Worm (Caenorhabditis elegans) whole organism, early embryonic: ENCODE results near the gene F22B7.3.

Experiments
- B0310.2 ChIP-seq: sonication (generic microtip); optimal IDR thresholded peaks from 2 replicates; lab custom pipeline; 2016; ENCODE audit warnings: mild to moderate bottlenecking, missing genetic modification characterization, missing compliant biosample characterization
- F13C5.2 ChIP-seq: sonication (generic microtip); optimal IDR thresholded peaks from 2 replicates; lab custom pipeline; 2017; ENCODE audit warnings: mild to moderate bottlenecking, missing genetic modification characterization, inconsistent platforms, missing compliant biosample characterization
- aly-1 ChIP-seq: sonication (generic microtip); optimal IDR thresholded peaks from 2 replicates; lab custom pipeline; 2016; ENCODE audit warnings: missing genetic modification characterization, missing compliant biosample characterization
- ama-1 ChIP-seq: fragments of 150-350 bp; optimal IDR thresholded peaks from 2 replicates; lab custom pipeline; 2014
- ceh-13 ChIP-seq: fragments of 200-800 bp; sonication (Bioruptor generic); optimal IDR thresholded peaks from 2 replicates; lab custom pipeline; 2018; ENCODE audit warnings: mild to moderate bottlenecking, missing genetic modification characterization, missing compliant biosample characterization
- ceh-36 ChIP-seq: sonication (generic microtip); optimal IDR thresholded peaks from 2 replicates; lab custom pipeline; 2016; ENCODE audit warnings: missing genetic modification characterization, inconsistent platforms, missing compliant biosample characterization
- flt-1 ChIP-seq: fragments of 200-800 bp; sonication (Bioruptor generic); IDR thresholded peaks from 2 replicates; pipeline ENCODE4 v1.3.6; 2022; ENCODE audit warnings: missing genetic modification characterization, missing compliant biosample characterization
- hmbx-1 ChIP-seq: sonication (generic microtip); optimal IDR thresholded peaks from 2 replicates; lab custom pipeline; 2016; ENCODE audit warnings: mild to moderate bottlenecking, missing genetic modification characterization, missing compliant biosample characterization
- hnd-1 ChIP-seq: sonication (generic microtip); optimal IDR thresholded peaks from 2 replicates; lab custom pipeline; 2016; ENCODE audit warnings: missing genetic modification characterization, missing compliant biosample characterization
- tbx-11 ChIP-seq: fragments of 200-800 bp; sonication (Bioruptor generic); IDR thresholded peaks from 2 replicates; pipeline ENCODE4 v1.3.6; 2022; ENCODE audit warnings: missing genetic modification characterization, missing compliant biosample characterization
- tbx-37 ChIP-seq: fragments of 200-800 bp; sonication (Bioruptor generic); conservative IDR thresholded peaks from 2 replicates; pipeline ENCODE4 v1.3.6; 2022; ENCODE audit warnings: missing genetic modification reagents, missing genetic modification characterization, missing compliant biosample characterization

DNA sequence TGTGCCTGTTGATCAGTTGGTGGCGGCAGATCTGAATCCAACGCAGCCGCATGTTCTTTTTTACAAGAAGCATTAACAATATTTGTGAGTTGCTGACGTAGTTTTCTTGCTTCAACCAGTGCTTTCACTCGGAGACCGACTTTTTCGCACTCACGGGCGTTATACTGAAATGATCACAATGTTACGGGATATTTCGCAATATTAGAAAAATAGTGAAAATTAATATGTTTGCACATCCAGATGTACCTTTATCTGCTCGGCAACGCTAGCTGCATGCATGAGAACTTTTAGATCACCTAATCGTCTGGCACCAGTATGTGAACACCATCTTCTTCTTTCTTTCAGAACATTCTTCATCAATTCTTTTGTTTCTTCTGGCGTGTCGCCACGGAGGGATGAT is 37.4 kb upstream of the F22B7.3 start:
- TF ChIP-seq ceh-36 = no peak
- no peak for TF ChIP-seq ama-1
- TF ChIP-seq hnd-1 (tag; lab: Kevin White, UChicago) = no peak
- no peak for TF ChIP-seq F13C5.2
- TF ChIP-seq flt-1 (GFP tag; lab: Robert Waterston, UW) = no peak
- no peak for TF ChIP-seq ceh-13 (GFP tag; lab: Kevin White, UChicago)
- no peak for TF ChIP-seq B0310.2 (tag; lab: Kevin White, UChicago)
- no peak for TF ChIP-seq hmbx-1
- no peak for TF ChIP-seq aly-1 (tag; lab: Kevin White, UChicago)
- no peak for TF ChIP-seq tbx-37 (GFP tag; lab: Robert Waterston, UW)
- no peak for TF ChIP-seq tbx-11 (GFP tag; lab: Robert Waterston, UW)
